Fruit fly (Drosophila melanogaster) whole organism, embryonic: ENCODE measurements around the gene CG42540.

ENCODE experiments used
- Adf1 ChIP-seq: fragments of 200-800 bp; sonication (Bioruptor generic); IDR thresholded peaks from 2 replicates; pipeline ENCODE4 v1.3.6; 2022; ENCODE audit warnings: missing biosample characterization, missing genetic modification characterization
- CG10209 ChIP-seq: fragments of 200-800 bp; sonication (Bioruptor generic); optimal IDR thresholded peaks from 3 replicates; lab custom pipeline; 2017; ENCODE audit warnings: missing biosample characterization, mild to moderate bottlenecking, missing genetic modification characterization, missing genetic modification reagents
- CG11398 ChIP-seq: fragments of 200-800 bp; sonication (Bioruptor generic); optimal IDR thresholded peaks from 2 replicates; lab custom pipeline; 2016; ENCODE audit warnings: missing biosample characterization, missing genetic modification characterization
- CG11723 ChIP-seq: fragments of 200-800 bp; sonication (Bioruptor generic); optimal IDR thresholded peaks from 2 replicates; lab custom pipeline; 2017; ENCODE audit warnings: missing biosample characterization, mild to moderate bottlenecking, missing genetic modification characterization
- CG12219 ChIP-seq: fragments of 200-800 bp; sonication (Bioruptor generic); optimal IDR thresholded peaks from 3 replicates; lab custom pipeline; 2018; ENCODE audit warnings: missing biosample characterization, mild to moderate bottlenecking, missing genetic modification characterization
- CG12236 ChIP-seq: fragments of 200-800 bp; sonication (Bioruptor generic); optimal IDR thresholded peaks from 2 replicates; lab custom pipeline; 2016; ENCODE audit warnings: missing biosample characterization, missing genetic modification characterization
- CG13624 ChIP-seq: fragments of 200-800 bp; sonication (Bioruptor generic); optimal IDR thresholded peaks from 2 replicates; lab custom pipeline; 2016; ENCODE audit warnings: missing biosample characterization, missing genetic modification characterization
- CG14667 ChIP-seq: fragments of 200-800 bp; sonication (Bioruptor generic); IDR thresholded peaks from 2 replicates; pipeline ENCODE4 v1.3.6; 2022; ENCODE audit warnings: missing biosample characterization, missing genetic modification characterization
- CG1603 ChIP-seq: fragments of 200-800 bp; sonication (Bioruptor generic); optimal IDR thresholded peaks from 2 replicates; lab custom pipeline; 2019; ENCODE audit warnings: missing biosample characterization, mild to moderate bottlenecking, missing genetic modification characterization, moderate library complexity
- CG30403 ChIP-seq: fragments of 200-800 bp; sonication (Bioruptor generic); optimal IDR thresholded peaks from 3 replicates; lab custom pipeline; 2016; ENCODE audit warnings: missing biosample characterization, missing genetic modification characterization
- CG32772 ChIP-seq: fragments of 200-800 bp; sonication (Bioruptor generic); IDR thresholded peaks from 2 replicates; pipeline ENCODE4 v1.3.6; 2022; ENCODE audit warnings: missing biosample characterization, missing genetic modification characterization
- CG34224 ChIP-seq: fragments of 200-800 bp; sonication (Bioruptor generic); IDR thresholded peaks from 3 replicates; pipeline ENCODE4 v1.3.6; 2022; ENCODE audit warnings: missing biosample characterization, missing genetic modification characterization; ENCODE audit not compliant: partially characterized antibody
- CG34422 ChIP-seq: fragments of 200-800 bp; sonication (Bioruptor generic); IDR thresholded peaks from 3 replicates; pipeline ENCODE4 v1.3.6; 2022; ENCODE audit warnings: missing biosample characterization, missing genetic modification characterization
- CG3995 ChIP-seq: fragments of 200-800 bp; sonication (Bioruptor generic); optimal IDR thresholded peaks from 3 replicates; lab custom pipeline; 2016; ENCODE audit warnings: missing biosample characterization, missing genetic modification characterization
- CG42726 ChIP-seq: fragments of 200-800 bp; sonication (Bioruptor generic); IDR thresholded peaks from 2 replicates; pipeline ENCODE4 v1.3.6; 2022; ENCODE audit warnings: missing biosample characterization, missing genetic modification characterization; ENCODE audit not compliant: partially characterized antibody
- CG4730 ChIP-seq: fragments of 200-800 bp; sonication (Bioruptor generic); IDR thresholded peaks from 2 replicates; pipeline ENCODE4 v1.3.6; 2022; ENCODE audit warnings: missing biosample characterization, missing genetic modification characterization
- CG6175 ChIP-seq: fragments of 200-800 bp; sonication (Bioruptor generic); IDR thresholded peaks from 3 replicates; pipeline ENCODE4 v1.3.6; 2022; ENCODE audit warnings: missing biosample characterization, missing genetic modification characterization
- CG6683 ChIP-seq: fragments of 200-800 bp; sonication (Bioruptor generic); optimal IDR thresholded peaks from 2 replicates; lab custom pipeline; 2017; ENCODE audit warnings: missing biosample characterization, mild to moderate bottlenecking, missing genetic modification characterization, missing genetic modification reagents
- CG6813 ChIP-seq: fragments of 200-800 bp; sonication (Bioruptor generic); optimal IDR thresholded peaks from 2 replicates; lab custom pipeline; 2017; ENCODE audit warnings: missing biosample characterization, missing genetic modification characterization, mild to moderate bottlenecking, moderate library complexity, missing genetic modification reagents
- CG7987 ChIP-seq: fragments of 200-800 bp; sonication (Bioruptor generic); optimal IDR thresholded peaks from 2 replicates; lab custom pipeline; 2018; ENCODE audit warnings: missing biosample characterization, mild to moderate bottlenecking, missing genetic modification characterization, moderate library complexity
- CG8478 ChIP-seq: fragments of >200 bp; optimal IDR thresholded peaks from 2 replicates; lab custom pipeline; 2018
- CG9876 ChIP-seq: fragments of 200-800 bp; sonication (Bioruptor generic); optimal IDR thresholded peaks from 2 replicates; lab custom pipeline; 2016; ENCODE audit warnings: missing biosample characterization, missing genetic modification characterization
- CoRest ChIP-seq: fragments of 200-800 bp; sonication (Bioruptor generic); optimal IDR thresholded peaks from 3 replicates; lab custom pipeline; 2018; ENCODE audit warnings: missing biosample characterization, mild to moderate bottlenecking, missing genetic modification characterization, moderate library complexity
- HHEX ChIP-seq: fragments of 200-800 bp; sonication (Bioruptor generic); optimal IDR thresholded peaks from 3 replicates; lab custom pipeline; 2017; ENCODE audit warnings: missing biosample characterization, mild to moderate bottlenecking, missing genetic modification characterization, missing genetic modification reagents
- HLH4C ChIP-seq: fragments of 200-800 bp; sonication (Bioruptor generic); IDR thresholded peaks from 3 replicates; pipeline ENCODE4 v1.3.6; 2022; ENCODE audit warnings: missing biosample characterization, missing genetic modification characterization; ENCODE audit not compliant: partially characterized antibody
- Hey ChIP-seq: fragments of 200-800 bp; sonication (Bioruptor generic); optimal IDR thresholded peaks from 3 replicates; lab custom pipeline; 2018; ENCODE audit warnings: missing biosample characterization, mild to moderate bottlenecking, missing genetic modification characterization
- Hmr ChIP-seq: fragments of 200-800 bp; sonication (Bioruptor generic); optimal IDR thresholded peaks from 3 replicates; lab custom pipeline; 2017; ENCODE audit warnings: mild to moderate bottlenecking, missing biosample characterization, missing genetic modification reagents, missing genetic modification characterization
- Lim3 ChIP-seq: fragments of 200-800 bp; sonication (Bioruptor generic); IDR thresholded peaks from 2 replicates; pipeline ENCODE4 v1.3.6; 2022; ENCODE audit warnings: missing biosample characterization, missing genetic modification characterization
- Ravus ChIP-seq: fragments of 200-800 bp; sonication (Bioruptor generic); IDR thresholded peaks from 2 replicates; pipeline ENCODE4 v1.3.6; 2022; ENCODE audit warnings: missing biosample characterization, missing genetic modification characterization
- Vsx1 ChIP-seq: fragments of 200-800 bp; sonication (Bioruptor generic); optimal IDR thresholded peaks from 2 replicates; lab custom pipeline; 2017; ENCODE audit warnings: missing biosample characterization, mild to moderate bottlenecking, missing genetic modification characterization, missing genetic modification reagents
- Xrp1 ChIP-seq: fragments of 200-800 bp; sonication (Bioruptor generic); IDR thresholded peaks from 2 replicates; pipeline ENCODE4 v1.3.6; 2022; ENCODE audit warnings: missing biosample characterization, missing genetic modification characterization
- ac ChIP-seq: fragments of 200-800 bp; sonication (Bioruptor generic); optimal IDR thresholded peaks from 3 replicates; lab custom pipeline; 2017; ENCODE audit warnings: missing biosample characterization, mild to moderate bottlenecking, missing genetic modification characterization
- bbx ChIP-seq: fragments of 200-800 bp; sonication (Bioruptor generic); IDR thresholded peaks from 2 replicates; pipeline ENCODE4 v1.3.6; 2022; ENCODE audit warnings: missing biosample characterization, missing genetic modification characterization; ENCODE audit not compliant: partially characterized antibody
- cad ChIP-seq: fragments of >200 bp; optimal IDR thresholded peaks from 2 replicates; lab custom pipeline; 2017; ENCODE audit warnings: missing biosample characterization, missing genetic modification characterization
- caup ChIP-seq: fragments of 200-800 bp; sonication (Bioruptor generic); optimal IDR thresholded peaks from 3 replicates; lab custom pipeline; 2017; ENCODE audit warnings: missing biosample characterization, mild to moderate bottlenecking, missing genetic modification characterization, moderate library complexity; ENCODE audit not compliant: severe bottlenecking
- esg ChIP-seq: fragments of 200-800 bp; sonication (Bioruptor generic); conservative IDR thresholded peaks from 2 replicates; pipeline ENCODE4 v1.3.6; 2022; ENCODE audit warnings: missing biosample characterization, missing genetic modification characterization
- fru ChIP-seq: fragments of >200 bp; optimal IDR thresholded peaks from 2 replicates; lab custom pipeline; 2017
- gem ChIP-seq: fragments of 200-800 bp; sonication (Bioruptor generic); optimal IDR thresholded peaks from 2 replicates; lab custom pipeline; 2019; ENCODE audit warnings: missing biosample characterization, mild to moderate bottlenecking, missing genetic modification characterization, moderate library complexity
- gt ChIP-seq: fragments of 200-800 bp; sonication (Bioruptor generic); IDR thresholded peaks from 2 replicates; pipeline ENCODE4 v1.3.6; 2022; ENCODE audit warnings: missing biosample characterization, missing genetic modification characterization
- ham ChIP-seq: fragments of 200-800 bp; sonication (Bioruptor generic); IDR thresholded peaks from 2 replicates; pipeline ENCODE4 v1.3.6; 2022; ENCODE audit warnings: missing biosample characterization, missing genetic modification characterization
- lov ChIP-seq, 2 experiments: fragments of 200-800 bp in 1 of 2; fragments of >200 bp in 1 of 2; sonication (Bioruptor generic) in 1 of 2; IDR thresholded peaks in 1 of 2; optimal IDR thresholded peaks in 1 of 2; 2 replicates in 1 of 2; 3 replicates in 1 of 2; pipeline versions ENCODE4 v1.3.6 to Lab custom; 2017 to 2022; ENCODE audit warnings: missing biosample characterization in 1 of 2, missing genetic modification characterization in 1 of 2
- pan ChIP-seq, 4 experiments: fragments of >200 bp in 3 of 4; fragments of 200-800 bp in 1 of 4; sonication (Bioruptor generic) in 1 of 4; optimal IDR thresholded peaks in 3 of 4; IDR thresholded peaks in 1 of 4; 2 replicates each; pipeline versions ENCODE4 v1.3.6 to Lab custom; 2017 to 2022; ENCODE audit warnings: missing biosample characterization in 2 of 4, missing genetic modification characterization in 2 of 4, mixed read lengths in 1 of 4
- pfk ChIP-seq: fragments of 200-800 bp; sonication (Bioruptor generic); optimal IDR thresholded peaks from 2 replicates; lab custom pipeline; 2018; ENCODE audit warnings: missing biosample characterization, mild to moderate bottlenecking, missing genetic modification characterization, moderate library complexity
- pita ChIP-seq: fragments of 200-800 bp; sonication (Bioruptor generic); optimal IDR thresholded peaks from 2 replicates; lab custom pipeline; 2017; ENCODE audit warnings: missing biosample characterization, mild to moderate bottlenecking, missing genetic modification characterization
- repo ChIP-seq: fragments of 200-800 bp; sonication (Bioruptor generic); optimal IDR thresholded peaks from 2 replicates; lab custom pipeline; 2016; ENCODE audit warnings: missing biosample characterization, missing genetic modification characterization
- salm ChIP-seq: fragments of 200-800 bp; sonication (Bioruptor generic); optimal IDR thresholded peaks from 2 replicates; lab custom pipeline; 2018; ENCODE audit warnings: missing biosample characterization, mild to moderate bottlenecking, missing genetic modification characterization
- sens-2 ChIP-seq: fragments of 200-800 bp; sonication (Bioruptor generic); IDR thresholded peaks from 2 replicates; pipeline ENCODE4 v1.3.6; 2022; ENCODE audit warnings: missing biosample characterization, missing genetic modification characterization
- slbo ChIP-seq: fragments of 200-800 bp; sonication (Bioruptor generic); IDR thresholded peaks from 2 replicates; pipeline ENCODE4 v1.3.6; 2022; ENCODE audit warnings: missing biosample characterization, missing genetic modification characterization
- tin ChIP-seq: fragments of 200-800 bp; sonication (Bioruptor generic); optimal IDR thresholded peaks from 3 replicates; lab custom pipeline; 2016; ENCODE audit warnings: missing biosample characterization, missing genetic modification characterization
- zf30C ChIP-seq: fragments of 200-800 bp; sonication (Bioruptor generic); optimal IDR thresholded peaks from 3 replicates; lab custom pipeline; 2018; ENCODE audit warnings: missing biosample characterization, mild to moderate bottlenecking, missing genetic modification characterization
- zfh2 ChIP-seq: fragments of 200-800 bp; sonication (Bioruptor generic); optimal IDR thresholded peaks from 2 replicates; lab custom pipeline; 2016; ENCODE audit warnings: missing biosample characterization, missing genetic modification characterization

Gene CG42540

dm6 chr3L:4553395-4553794 lies 2.5 kb upstream of the CG42540 start (continued):
- no peak for TF ChIP-seq Hmr (GFP tag; lab: Kevin White, UChicago)
- no peak for TF ChIP-seq sens-2 (GFP tag; lab: Robert Waterston, UW)
- peak; percentile 37 for TF ChIP-seq CG13624 (GFP tag; lab: Kevin White, UChicago)
- TF ChIP-seq CG6813 (GFP tag; lab: Kevin White, UChicago) = no peak
- no peak for TF ChIP-seq gt (GFP tag; lab: Robert Waterston, UW)
- peak; percentile 79 for TF ChIP-seq CoRest (tag; lab: Kevin White, UChicago)
- no peak for TF ChIP-seq Vsx1 (GFP tag; lab: Kevin White, UChicago)
- TF ChIP-seq CG1603 (tag; lab: Kevin White, UChicago) = peak; percentile 44
- no peak for TF ChIP-seq CG6175 (GFP tag; lab: Robert Waterston, UW)
- TF ChIP-seq Ravus (GFP tag; lab: Robert Waterston, UW) = no peak
- TF ChIP-seq CG11398 (GFP tag; lab: Kevin White, UChicago) = no peak
- no peak for TF ChIP-seq zf30C (GFP tag; lab: Kevin White, UChicago)
- TF ChIP-seq gem = no peak
- TF ChIP-seq CG3995 = no peak
- peak; percentile 84 for TF ChIP-seq CG8478 (lab: Kevin White, UChicago)
- TF ChIP-seq pan (optimal IDR thresholded peaks at IDR 0.05; lab: Kevin White, UChicago) = no peak
- TF ChIP-seq pan (GFP tag; optimal IDR thresholded peaks at IDR 0.05 in 1 of 2, IDR thresholded peaks at IDR 0.05 in 1 of 2) = no peak
- TF ChIP-seq CG34422 (GFP tag; lab: Robert Waterston, UW) = no peak
- TF ChIP-seq ac (GFP tag; lab: Kevin White, UChicago) = no peak
- no peak for TF ChIP-seq CG10209 (GFP tag; lab: Kevin White, UChicago)
- TF ChIP-seq fru (lab: Kevin White, UChicago) = no peak
- no peak for TF ChIP-seq CG42726
- no peak for TF ChIP-seq CG14667 (GFP tag; lab: Robert Waterston, UW)
- no peak for TF ChIP-seq CG7987 (GFP tag; lab: Kevin White, UChicago)
- TF ChIP-seq repo (GFP tag; lab: Kevin White, UChicago) = no peak
- no peak for TF ChIP-seq CG4730 (GFP tag; lab: Robert Waterston, UW)
- peak; percentile 26; the same call in 1 of the 2 replicates for TF ChIP-seq Adf1 (GFP tag; lab: Robert Waterston, UW)
- no peak for TF ChIP-seq pita (GFP tag; lab: Kevin White, UChicago)
- no peak for TF ChIP-seq HHEX (GFP tag; lab: Kevin White, UChicago)
- no peak for TF ChIP-seq HLH4C
- TF ChIP-seq CG9876 = peak; percentile 28
- no peak for TF ChIP-seq CG32772
- TF ChIP-seq zfh2 (GFP tag; lab: Kevin White, UChicago) = no peak
- TF ChIP-seq lov (optimal IDR thresholded peaks at IDR 0.05; lab: Kevin White, UChicago) = no peak
- TF ChIP-seq lov (GFP tag; IDR thresholded peaks at IDR 0.05; lab: Robert Waterston, UW) = no peak
- no peak for TF ChIP-seq esg
- TF ChIP-seq salm (tag; lab: Kevin White, UChicago) = no peak
- TF ChIP-seq slbo (GFP tag; lab: Robert Waterston, UW) = peak; percentile 14; the same call in 1 of the 2 replicates
- TF ChIP-seq Lim3 = no peak
- no peak for TF ChIP-seq cad (GFP tag; lab: Kevin White, UChicago)
- no peak for TF ChIP-seq ham (GFP tag; lab: Robert Waterston, UW)
- no peak for TF ChIP-seq CG34224 (GFP tag; lab: Robert Waterston, UW)
- no peak for TF ChIP-seq CG12219
- TF ChIP-seq CG6683 (GFP tag; lab: Kevin White, UChicago) = no peak
- TF ChIP-seq Xrp1 (GFP tag; lab: Robert Waterston, UW) = no peak
- TF ChIP-seq tin (GFP tag; lab: Kevin White, UChicago) = no peak
- TF ChIP-seq CG11723 = no peak
- no peak for TF ChIP-seq caup (GFP tag; lab: Kevin White, UChicago)
- no peak for TF ChIP-seq bbx (GFP tag; lab: Robert Waterston, UW)
- no peak for TF ChIP-seq Hey (tag; lab: Kevin White, UChicago)
- TF ChIP-seq CG30403 = no peak
- TF ChIP-seq CG12236 = no peak
- TF ChIP-seq pfk (GFP tag; lab: Kevin White, UChicago) = no peak
